Worm (Caenorhabditis elegans): ENCODE measurements around the gene M01H9.3.

DNA sequence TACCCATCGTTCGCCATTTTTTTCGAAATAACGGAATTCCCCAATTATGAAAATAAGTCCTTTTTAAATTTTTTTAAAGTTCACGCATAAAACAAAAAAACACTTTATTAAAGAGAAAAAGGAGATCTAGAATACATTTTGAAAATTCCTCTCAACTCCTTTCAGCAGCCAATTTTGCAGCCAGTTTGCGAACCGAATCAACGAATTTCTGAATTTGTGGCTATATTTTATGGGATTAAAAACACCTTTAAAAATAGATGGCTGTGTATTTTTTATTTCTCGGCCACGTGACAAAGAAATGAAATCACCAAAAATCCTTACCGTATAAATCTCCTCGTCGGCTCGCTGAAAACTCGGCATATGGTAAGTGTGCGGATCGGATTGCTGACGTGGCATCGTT lies 3.2 kb upstream of the M01H9.3 start, which contains the start of gene M01H9.10:
- TF ChIP-seq blmp-1 (tag; optimal IDR thresholded peaks at IDR 0.05) (no peak), ces-1 (GFP tag; optimal IDR thresholded peaks at IDR 0.05) (no peak), mab-5 (tag; optimal IDR thresholded peaks at IDR 0.05) (no peak), ztf-11 (tag; optimal IDR thresholded peaks at IDR 0.05) (no peak), elt-1 (tag; optimal IDR thresholded peaks at IDR 0.05; ENCODE audit: borderline replicate concordance, insufficient read depth) (no peak), unc-62 (GFP tag; optimal IDR thresholded peaks at IDR 0.05) (no peak), nhr-237 (tag; optimal IDR thresholded peaks at IDR 0.05) (no peak), tbx-8 (GFP tag; optimal IDR thresholded peaks at IDR 0.05) (no peak), pha-4 (tag; optimal IDR thresholded peaks at IDR 0.05) (no peak), lsy-2 (tag; optimal IDR thresholded peaks at IDR 0.05) (no peak), unc-39 (tag; optimal IDR thresholded peaks at IDR 0.05) (no peak), flh-1 (GFP tag; optimal IDR thresholded peaks at IDR 0.05) (no peak), sptf-1 (tag; optimal IDR thresholded peaks at IDR 0.05) (no peak), lin-13 (tag; optimal IDR thresholded peaks at IDR 0.05) (no peak)

Data from whole organism, mixed stage, embryonic.